Fruit fly (Drosophila melanogaster) whole organism, embryonic: ENCODE results near the gene CG3014.

Experiments
- Aef1 ChIP-seq: fragments of 200-800 bp; sonication (Bioruptor generic); IDR thresholded peaks from 3 replicates; pipeline ENCODE4 v1.3.6; 2022; ENCODE audit warnings: missing biosample characterization, missing genetic modification characterization
- Atf6 ChIP-seq: fragments of 200-800 bp; sonication (Bioruptor generic); IDR thresholded peaks from 2 replicates; pipeline ENCODE4 v1.3.6; 2022; ENCODE audit warnings: missing biosample characterization, missing genetic modification characterization
- Bdp1 ChIP-seq: fragments of 200-800 bp; sonication (Bioruptor generic); optimal IDR thresholded peaks from 3 replicates; lab custom pipeline; 2016; ENCODE audit warnings: missing biosample characterization, missing genetic modification characterization
- C15 ChIP-seq: fragments of 200-800 bp; sonication (Bioruptor generic); IDR thresholded peaks from 3 replicates; pipeline ENCODE4 v1.3.6; 2022; ENCODE audit warnings: missing biosample characterization, missing genetic modification characterization
- CG10209 ChIP-seq: fragments of 200-800 bp; sonication (Bioruptor generic); optimal IDR thresholded peaks from 3 replicates; lab custom pipeline; 2017; ENCODE audit warnings: missing biosample characterization, mild to moderate bottlenecking, missing genetic modification characterization, missing genetic modification reagents
- CG11560 ChIP-seq: fragments of 200-800 bp; sonication (Bioruptor generic); IDR thresholded peaks from 3 replicates; pipeline ENCODE4 v1.3.6; 2022; ENCODE audit warnings: missing biosample characterization, missing genetic modification characterization
- CG12299 ChIP-seq: fragments of 200-800 bp; sonication (Bioruptor generic); optimal IDR thresholded peaks from 2 replicates; lab custom pipeline; 2018; ENCODE audit warnings: missing biosample characterization, mild to moderate bottlenecking, missing genetic modification characterization
- CG15073 ChIP-seq: fragments of 200-800 bp; sonication (Bioruptor generic); optimal IDR thresholded peaks from 2 replicates; lab custom pipeline; 2016; ENCODE audit warnings: missing biosample characterization, missing genetic modification characterization
- CG15269 ChIP-seq: fragments of 200-800 bp; sonication (Bioruptor generic); optimal IDR thresholded peaks from 2 replicates; lab custom pipeline; 2018; ENCODE audit warnings: missing biosample characterization, mild to moderate bottlenecking, missing genetic modification characterization, moderate library complexity
- CG15601 ChIP-seq: fragments of 200-800 bp; sonication (Bioruptor generic); optimal IDR thresholded peaks from 3 replicates; lab custom pipeline; 2019; ENCODE audit warnings: missing biosample characterization, mild to moderate bottlenecking, missing genetic modification characterization, moderate library complexity
- CG17186 ChIP-seq: fragments of 200-800 bp; sonication (Bioruptor generic); optimal IDR thresholded peaks from 3 replicates; lab custom pipeline; 2017; ENCODE audit warnings: missing biosample characterization, missing genetic modification reagents, missing genetic modification characterization
- CG17385 ChIP-seq: fragments of 200-800 bp; sonication (Bioruptor generic); optimal IDR thresholded peaks from 3 replicates; lab custom pipeline; 2018; ENCODE audit warnings: missing biosample characterization, mild to moderate bottlenecking, missing genetic modification characterization
- CG17612 ChIP-seq: fragments of 200-800 bp; sonication (Bioruptor generic); IDR thresholded peaks from 2 replicates; pipeline ENCODE4 v1.3.6; 2022; ENCODE audit warnings: missing biosample characterization, missing genetic modification characterization
- CG17829 ChIP-seq: fragments of 200-800 bp; optimal IDR thresholded peaks from 2 replicates; lab custom pipeline; 2019; ENCODE audit warnings: missing biosample characterization, mild to moderate bottlenecking, missing genetic modification characterization, moderate library complexity
- CG3065 ChIP-seq: fragments of 200-800 bp; sonication (Bioruptor generic); optimal IDR thresholded peaks from 2 replicates; lab custom pipeline; 2016; ENCODE audit warnings: missing biosample characterization, missing genetic modification characterization
- CG31441 ChIP-seq: fragments of 200-800 bp; sonication (Bioruptor generic); IDR thresholded peaks from 2 replicates; pipeline ENCODE4 v1.3.6; 2022; ENCODE audit warnings: missing biosample characterization, missing genetic modification characterization
- CG3281 ChIP-seq: fragments of 200-800 bp; sonication (Bioruptor generic); optimal IDR thresholded peaks from 3 replicates; lab custom pipeline; 2017; ENCODE audit warnings: missing biosample characterization, mild to moderate bottlenecking, missing genetic modification characterization
- CG3847 ChIP-seq: fragments of 200-800 bp; sonication (Bioruptor generic); IDR thresholded peaks from 2 replicates; pipeline ENCODE4 v1.3.6; 2022; ENCODE audit warnings: missing biosample characterization, missing genetic modification characterization
- CG3995 ChIP-seq: fragments of 200-800 bp; sonication (Bioruptor generic); optimal IDR thresholded peaks from 3 replicates; lab custom pipeline; 2016; ENCODE audit warnings: missing biosample characterization, missing genetic modification characterization
- CG5245 ChIP-seq: fragments of 200-800 bp; sonication (Bioruptor generic); optimal IDR thresholded peaks from 3 replicates; lab custom pipeline; 2016; ENCODE audit warnings: missing biosample characterization, missing genetic modification characterization
- CG6272 ChIP-seq: fragments of 200-800 bp; sonication (Bioruptor generic); IDR thresholded peaks from 2 replicates; pipeline ENCODE4 v1.3.6; 2022; ENCODE audit warnings: missing biosample characterization, missing genetic modification characterization
- CG6683 ChIP-seq: fragments of 200-800 bp; sonication (Bioruptor generic); optimal IDR thresholded peaks from 2 replicates; lab custom pipeline; 2017; ENCODE audit warnings: missing biosample characterization, mild to moderate bottlenecking, missing genetic modification characterization, missing genetic modification reagents
- Dfd ChIP-seq, 2 experiments: fragments of >200 bp; optimal IDR thresholded peaks; 2 replicates each; lab custom pipeline; 2017; ENCODE audit warnings: missing biosample characterization in 2 of 2, missing genetic modification characterization in 2 of 2
- Dip2 ChIP-seq: fragments of 200-800 bp; sonication (Bioruptor generic); IDR thresholded peaks from 2 replicates; pipeline ENCODE4 v1.3.6; 2022; ENCODE audit warnings: missing biosample characterization, missing genetic modification characterization
- Drgx ChIP-seq: fragments of 200-800 bp; sonication (Bioruptor generic); IDR thresholded peaks from 2 replicates; pipeline ENCODE4 v1.3.6; 2022; ENCODE audit warnings: missing biosample characterization, missing genetic modification characterization
- Fer1 ChIP-seq: fragments of 200-800 bp; sonication (Bioruptor generic); optimal IDR thresholded peaks from 2 replicates; lab custom pipeline; 2017; ENCODE audit warnings: missing biosample characterization, mild to moderate bottlenecking, missing genetic modification characterization
- Fer3 ChIP-seq: fragments of 200-800 bp; sonication (Bioruptor generic); optimal IDR thresholded peaks from 2 replicates; lab custom pipeline; 2018; ENCODE audit warnings: missing biosample characterization, mild to moderate bottlenecking, missing genetic modification characterization, moderate library complexity
- HmgD ChIP-seq: fragments of 200-800 bp; sonication (Bioruptor generic); optimal IDR thresholded peaks from 3 replicates; lab custom pipeline; 2016; ENCODE audit warnings: missing biosample characterization, missing genetic modification characterization
- Mes4 ChIP-seq: fragments of 200-800 bp; sonication (Bioruptor generic); optimal IDR thresholded peaks from 2 replicates; lab custom pipeline; 2016; ENCODE audit warnings: missing biosample characterization, missing genetic modification characterization
- NK7.1 ChIP-seq: fragments of 200-800 bp; sonication (Bioruptor generic); optimal IDR thresholded peaks from 3 replicates; lab custom pipeline; 2016; ENCODE audit warnings: missing biosample characterization, missing genetic modification characterization
- Oaz ChIP-seq: fragments of 200-800 bp; sonication (Bioruptor generic); IDR thresholded peaks from 2 replicates; pipeline ENCODE4 v1.3.6; 2022; ENCODE audit warnings: missing biosample characterization, missing genetic modification characterization
- Oli ChIP-seq: fragments of 200-800 bp; sonication (Bioruptor generic); optimal IDR thresholded peaks from 2 replicates; lab custom pipeline; 2018; ENCODE audit warnings: missing biosample characterization, mild to moderate bottlenecking, missing genetic modification characterization, moderate library complexity
- Side ChIP-seq: fragments of 200-800 bp; sonication (Bioruptor generic); optimal IDR thresholded peaks from 2 replicates; lab custom pipeline; 2016; ENCODE audit warnings: missing biosample characterization, missing genetic modification characterization
- Stat92E ChIP-seq, 3 experiments: fragments of >200 bp in 2 of 3; fragments of 200-800 bp in 1 of 3; sonication (Bioruptor generic) in 1 of 3; optimal IDR thresholded peaks; 2 replicates each; lab custom pipeline; 2017 to 2019; ENCODE audit warnings: missing biosample characterization in 3 of 3, missing genetic modification characterization in 3 of 3, mild to moderate bottlenecking in 1 of 3, moderate library complexity in 1 of 3
- ase ChIP-seq: fragments of 200-800 bp; sonication (Bioruptor generic); IDR thresholded peaks from 3 replicates; pipeline ENCODE4 v1.3.6; 2022; ENCODE audit warnings: missing biosample characterization, missing genetic modification characterization
- ash1 ChIP-seq: fragments of 200-800 bp; sonication (Bioruptor generic); optimal IDR thresholded peaks from 2 replicates; lab custom pipeline; 2018; ENCODE audit warnings: missing biosample characterization, mild to moderate bottlenecking, missing genetic modification characterization
- bcd ChIP-seq: fragments of 200-800 bp; sonication (Bioruptor generic); optimal IDR thresholded peaks from 2 replicates; lab custom pipeline; 2017; ENCODE audit warnings: missing biosample characterization, mild to moderate bottlenecking, missing genetic modification characterization
- cad ChIP-seq: fragments of >200 bp; optimal IDR thresholded peaks from 2 replicates; lab custom pipeline; 2017; ENCODE audit warnings: missing biosample characterization, missing genetic modification characterization
- caup ChIP-seq: fragments of 200-800 bp; sonication (Bioruptor generic); optimal IDR thresholded peaks from 3 replicates; lab custom pipeline; 2017; ENCODE audit warnings: missing biosample characterization, mild to moderate bottlenecking, missing genetic modification characterization, moderate library complexity; ENCODE audit not compliant: severe bottlenecking
- cwo ChIP-seq: fragments of 200-800 bp; sonication (Bioruptor generic); optimal IDR thresholded peaks from 3 replicates; lab custom pipeline; 2017; ENCODE audit warnings: missing biosample characterization, missing genetic modification characterization, mild to moderate bottlenecking, moderate library complexity, missing genetic modification reagents
- dpn ChIP-seq, 2 experiments: fragments of 200-800 bp; sonication (Bioruptor generic); optimal IDR thresholded peaks; 3 replicates each; lab custom pipeline; 2016; ENCODE audit warnings: missing biosample characterization in 2 of 2, missing genetic modification characterization in 2 of 2
- exex ChIP-seq: fragments of 200-800 bp; sonication (Bioruptor generic); optimal IDR thresholded peaks from 4 replicates; lab custom pipeline; 2018; ENCODE audit warnings: missing biosample characterization, mild to moderate bottlenecking, missing genetic modification characterization, moderate library complexity
- fd102C ChIP-seq: fragments of 200-800 bp; sonication (Bioruptor generic); optimal IDR thresholded peaks from 2 replicates; lab custom pipeline; 2018; ENCODE audit warnings: missing biosample characterization, mild to moderate bottlenecking, missing genetic modification characterization, moderate library complexity
- gt ChIP-seq: fragments of 200-800 bp; sonication (Bioruptor generic); IDR thresholded peaks from 2 replicates; pipeline ENCODE4 v1.3.6; 2022; ENCODE audit warnings: missing biosample characterization, missing genetic modification characterization
- jing ChIP-seq: fragments of 200-800 bp; sonication (Bioruptor generic); optimal IDR thresholded peaks from 2 replicates; lab custom pipeline; 2018; ENCODE audit warnings: missing biosample characterization, mild to moderate bottlenecking, missing genetic modification characterization
- lab ChIP-seq: fragments of 200-800 bp; sonication (Bioruptor generic); optimal IDR thresholded peaks from 3 replicates; lab custom pipeline; 2017; ENCODE audit warnings: missing biosample characterization, missing genetic modification characterization, mild to moderate bottlenecking, moderate library complexity, missing genetic modification reagents
- lmd ChIP-seq: fragments of 200-800 bp; sonication (Bioruptor generic); IDR thresholded peaks from 2 replicates; pipeline ENCODE4 v1.3.6; 2022; ENCODE audit warnings: missing biosample characterization, missing genetic modification characterization
- oc ChIP-seq: fragments of 200-800 bp; sonication (Bioruptor generic); optimal IDR thresholded peaks from 2 replicates; lab custom pipeline; 2018; ENCODE audit warnings: missing biosample characterization, mild to moderate bottlenecking, missing genetic modification characterization, moderate library complexity
- org-1 ChIP-seq: fragments of 200-800 bp; sonication (Bioruptor generic); optimal IDR thresholded peaks from 2 replicates; lab custom pipeline; 2017; ENCODE audit warnings: missing biosample characterization, missing genetic modification characterization
- psq ChIP-seq: fragments of 200-800 bp; sonication (Bioruptor generic); optimal IDR thresholded peaks from 2 replicates; lab custom pipeline; 2017; ENCODE audit warnings: missing biosample characterization, missing genetic modification characterization
- sens ChIP-seq: fragments of 200-800 bp; sonication (Bioruptor generic); peaks from one replicate; lab custom pipeline; 2016; ENCODE audit warnings: missing biosample characterization, missing genetic modification characterization
- zfh2 ChIP-seq: fragments of 200-800 bp; sonication (Bioruptor generic); optimal IDR thresholded peaks from 2 replicates; lab custom pipeline; 2016; ENCODE audit warnings: missing biosample characterization, missing genetic modification characterization

CG3014 gene

DNA sequence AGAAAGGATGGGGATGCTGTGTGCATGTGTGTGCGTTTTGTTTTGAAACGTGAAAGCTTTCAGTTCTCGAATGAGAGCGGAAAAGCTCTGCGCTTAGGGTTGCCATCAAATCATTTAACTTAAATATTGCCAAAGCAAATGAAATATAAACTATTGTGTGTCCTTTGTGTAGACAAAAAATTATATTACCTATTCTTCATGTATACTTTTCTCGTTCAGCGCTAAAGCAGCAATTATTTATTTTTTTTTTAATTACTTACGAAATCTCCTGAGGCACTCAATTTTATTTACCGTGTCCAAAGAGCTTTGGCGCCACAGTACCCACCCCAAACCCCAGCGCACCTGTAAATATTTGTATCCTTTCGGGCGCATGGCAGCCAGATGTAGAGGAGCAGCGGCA lies 19.0 kb upstream of the CG3014 start (continued):
- peak; percentile 41 for TF ChIP-seq Oli
- no peak for TF ChIP-seq Dfd (GFP tag; optimal IDR thresholded peaks at IDR 0.05; lab: Kevin White, UChicago)
- TF ChIP-seq CG5245 (GFP tag; lab: Kevin White, UChicago) = no peak
- peak; percentile 39 for TF ChIP-seq Fer3 (tag; lab: Kevin White, UChicago)
- no peak for TF ChIP-seq CG15601
- no peak for TF ChIP-seq exex (tag; lab: Kevin White, UChicago)
- no peak for TF ChIP-seq CG15073 (GFP tag; lab: Kevin White, UChicago)
- peak; percentile 39 for TF ChIP-seq sens
- peak; percentile 48 for TF ChIP-seq CG15269 (tag; lab: Kevin White, UChicago)
- peak in 1 of 2 experiments; percentile 11 for TF ChIP-seq dpn (GFP tag; optimal IDR thresholded peaks at IDR 0.05; lab: Kevin White, UChicago)
- TF ChIP-seq NK7.1 (GFP tag; lab: Kevin White, UChicago) = no peak
- no peak for TF ChIP-seq CG17829 (tag; lab: Kevin White, UChicago)
- TF ChIP-seq zfh2 (GFP tag; lab: Kevin White, UChicago) = peak; percentile 25
- TF ChIP-seq CG6272 (GFP tag; lab: Robert Waterston, UW) = no peak
- no peak for TF ChIP-seq HmgD (GFP tag; lab: Kevin White, UChicago)
- TF ChIP-seq cwo (GFP tag; lab: Kevin White, UChicago) = peak; percentile 52
- no peak for TF ChIP-seq cad (GFP tag; lab: Kevin White, UChicago)
- TF ChIP-seq ash1 = no peak
- TF ChIP-seq CG3065 (GFP tag; lab: Kevin White, UChicago) = no peak
- TF ChIP-seq CG31441 (GFP tag; lab: Robert Waterston, UW) = 0 out of 2 replicates have a peak, but pooled peaks have one; percentile 19
- no peak for TF ChIP-seq Stat92E (GFP tag; optimal IDR thresholded peaks at IDR 0.05; lab: Kevin White, UChicago)
- TF ChIP-seq Aef1 (GFP tag; lab: Robert Waterston, UW) = peak; percentile 26; the same call in 1 of the 3 replicates
- peak; percentile 46 for TF ChIP-seq CG3281 (GFP tag; lab: Kevin White, UChicago)
- TF ChIP-seq psq (GFP tag; lab: Kevin White, UChicago) = no peak
- TF ChIP-seq CG11560 (tag; lab: Robert Waterston, UW) = no peak
- TF ChIP-seq Mes4 (GFP tag; lab: Kevin White, UChicago) = no peak
- peak; percentile 41; the same call in 1 of the 2 replicates for TF ChIP-seq lmd (GFP tag; lab: Robert Waterston, UW)
- TF ChIP-seq CG3847 (GFP tag; lab: Robert Waterston, UW) = peak; percentile 30
- TF ChIP-seq CG10209 (GFP tag; lab: Kevin White, UChicago) = peak; percentile 36
- no peak for TF ChIP-seq Side (GFP tag; lab: Kevin White, UChicago)
- no peak for TF ChIP-seq Dip2 (GFP tag; lab: Robert Waterston, UW)
- no peak for TF ChIP-seq ase (GFP tag; lab: Robert Waterston, UW)
- TF ChIP-seq Fer1 (GFP tag; lab: Kevin White, UChicago) = peak; percentile 77
- TF ChIP-seq CG17385 = no peak
- TF ChIP-seq Drgx (GFP tag; lab: Robert Waterston, UW) = peak; percentile 32; the same call in 1 of the 2 replicates
- TF ChIP-seq CG6683 (GFP tag; lab: Kevin White, UChicago) = peak; percentile 14
- no peak for TF ChIP-seq oc
- no peak for TF ChIP-seq CG17612 (GFP tag; lab: Robert Waterston, UW)
- TF ChIP-seq fd102C (GFP tag; lab: Kevin White, UChicago) = no peak
- TF ChIP-seq CG17186 = no peak
- TF ChIP-seq Oaz = no peak
- peak; percentile 74 for TF ChIP-seq lab (GFP tag; lab: Kevin White, UChicago)
- no peak for TF ChIP-seq C15 (GFP tag; lab: Robert Waterston, UW)
- TF ChIP-seq gt (GFP tag; lab: Robert Waterston, UW) = no peak
- peak; percentile 44; the same call in 1 of the 2 replicates for TF ChIP-seq Atf6
- no peak for TF ChIP-seq jing
- TF ChIP-seq caup (GFP tag; lab: Kevin White, UChicago) = peak; percentile 19
- TF ChIP-seq bcd (GFP tag; lab: Kevin White, UChicago) = peak; percentile 40
- TF ChIP-seq CG3995 (GFP tag; lab: Kevin White, UChicago) = no peak
- TF ChIP-seq org-1 (GFP tag; lab: Kevin White, UChicago) = no peak
- no peak for TF ChIP-seq CG12299 (tag; lab: Kevin White, UChicago)
- TF ChIP-seq Bdp1 (GFP tag; lab: Kevin White, UChicago) = no peak
